Worm (Caenorhabditis elegans) whole organism, midembryonic: ENCODE results near the gene srw-43.

ENCODE experiments used
- flt-1 ChIP-seq: fragments of 200-800 bp; sonication (Bioruptor generic); IDR thresholded peaks from 2 replicates; pipeline ENCODE4 v1.3.6; 2022; ENCODE audit warnings: missing genetic modification characterization, missing compliant biosample characterization
- med-1 ChIP-seq: sonication (generic microtip); optimal IDR thresholded peaks from 2 replicates; lab custom pipeline; 2017; ENCODE audit warnings: missing genetic modification characterization, mild to moderate bottlenecking, missing compliant biosample characterization, antibody characterized with exemption, missing genetic modification reagents; ENCODE audit not compliant: insufficient read depth
- ztf-29 ChIP-seq: fragments of 200-800 bp; sonication (Bioruptor generic); IDR thresholded peaks from 2 replicates; pipeline ENCODE4 v1.3.6; 2022; ENCODE audit warnings: missing genetic modification reagents, missing genetic modification characterization, missing compliant biosample characterization

- TF ChIP-seq med-1 (GFP tag; lab: Kevin White, UChicago) (no peak), flt-1 (GFP tag; lab: Robert Waterston, UW) (no peak), ztf-29 (GFP tag; lab: Robert Waterston, UW) (no peak)
Measured at ce11 chrV:16729961-16730360, 44.1 kb downstream of the srw-43 start, which contains the start of gene srz-99.
